Worm (Caenorhabditis elegans): ENCODE results near the gene T05A8.3.

Gene T05A8.3

DNA sequence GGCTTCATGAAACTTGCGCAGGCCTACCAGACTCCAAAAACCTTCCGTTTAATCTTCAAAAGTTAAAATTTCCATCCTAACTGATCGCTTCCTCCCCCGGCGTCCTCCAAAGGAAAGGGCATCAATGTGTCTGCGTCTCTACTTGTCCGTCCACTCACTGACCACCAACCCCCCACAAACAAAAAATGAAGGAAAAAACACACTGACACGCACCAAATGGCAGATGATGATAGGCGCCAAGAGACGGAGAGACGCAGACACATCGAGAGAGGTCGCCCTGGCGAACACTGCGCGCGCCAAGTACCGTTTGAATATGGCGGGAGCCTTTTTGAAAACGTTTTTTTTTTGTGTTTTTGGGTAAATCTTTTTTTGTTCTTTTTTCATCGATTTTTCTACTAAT is 17.5 kb upstream of the T05A8.3 start:
- no peak for TF ChIP-seq snpc-4 (tag; optimal IDR thresholded peaks at IDR 0.05)
- peak; percentile 16 for TF ChIP-seq mep-1 (tag; optimal IDR thresholded peaks at IDR 0.05)
- no peak for TF ChIP-seq nhr-12 (tag; optimal IDR thresholded peaks at IDR 0.05)
- TF ChIP-seq sptf-1 (tag; optimal IDR thresholded peaks at IDR 0.05) = peak; percentile 4

- TF ChIP-seq unc-62 (GFP tag; optimal IDR thresholded peaks at IDR 0.05) (no peak), hlh-1 (tag; optimal IDR thresholded peaks at IDR 0.05) (no peak), elt-3 (tag; optimal IDR thresholded peaks at IDR 0.05) (no peak), blmp-1 (tag; optimal IDR thresholded peaks at IDR 0.05) (no peak), nhr-237 (tag; optimal IDR thresholded peaks at IDR 0.05) (no peak), mep-1 (tag; optimal IDR thresholded peaks at IDR 0.05) (no peak), mls-2 (tag; optimal IDR thresholded peaks at IDR 0.05) (no peak), nhr-12 (tag; optimal IDR thresholded peaks at IDR 0.05) (no peak), lin-13 (tag; optimal IDR thresholded peaks at IDR 0.05) (no peak), nhr-28 (tag; optimal IDR thresholded peaks at IDR 0.05) (no peak), lin-32 (GFP tag; optimal IDR thresholded peaks at IDR 0.05) (no peak), snpc-4 (tag; optimal IDR thresholded peaks at IDR 0.05) (no peak), ceh-39 (tag; optimal IDR thresholded peaks at IDR 0.05) (no peak), nhr-2 (tag; optimal IDR thresholded peaks at IDR 0.05) (no peak), bed-3 (GFP tag; optimal IDR thresholded peaks at IDR 0.05) (no peak), sem-2 (GFP tag; optimal IDR thresholded peaks at IDR 0.05) (no peak), zip-8 (tag; optimal IDR thresholded peaks at IDR 0.05) (no peak), ceh-83 (GFP tag; optimal IDR thresholded peaks at IDR 0.05) (no peak), ces-1 (GFP tag; optimal IDR thresholded peaks at IDR 0.05) (no peak), sptf-1 (tag; optimal IDR thresholded peaks at IDR 0.05) (no peak)
Measured at ce11 chrII:2734266-2734665, 17.0 kb upstream of the T05A8.3 start.

DNA sequence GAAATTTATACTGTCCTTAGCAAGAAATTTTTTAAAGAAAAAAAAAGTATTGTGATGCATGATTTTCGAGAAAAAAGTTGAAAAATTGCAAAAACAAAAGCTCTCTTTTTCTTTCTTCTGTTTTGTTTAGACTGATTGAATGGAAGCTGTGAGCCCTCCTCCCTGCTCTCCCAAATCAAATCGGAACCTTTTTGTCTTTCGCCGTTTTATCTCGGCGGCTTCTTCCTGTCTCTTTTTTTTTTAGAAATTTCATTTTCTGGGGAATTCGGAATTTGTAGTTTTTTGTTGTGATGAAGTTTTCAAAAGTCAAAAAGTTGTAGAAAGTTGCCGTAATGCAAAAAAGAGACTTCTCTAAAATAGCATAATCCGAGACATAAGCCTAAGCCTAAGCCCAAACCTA is 13.4 kb upstream of the T05A8.3 start:
- TF ChIP-seq elt-1 (tag; optimal IDR thresholded peaks at IDR 0.05; ENCODE audit: borderline replicate concordance, insufficient read depth) (no peak), snpc-4 (tag; optimal IDR thresholded peaks at IDR 0.05) (no peak), hlh-1 (tag; optimal IDR thresholded peaks at IDR 0.05) (no peak), lin-13 (tag; optimal IDR thresholded peaks at IDR 0.05) (no peak), mab-5 (tag; optimal IDR thresholded peaks at IDR 0.05) (no peak), ces-1 (GFP tag; optimal IDR thresholded peaks at IDR 0.05) (peak; percentile 28), ztf-11 (tag; optimal IDR thresholded peaks at IDR 0.05) (no peak)

DNA sequence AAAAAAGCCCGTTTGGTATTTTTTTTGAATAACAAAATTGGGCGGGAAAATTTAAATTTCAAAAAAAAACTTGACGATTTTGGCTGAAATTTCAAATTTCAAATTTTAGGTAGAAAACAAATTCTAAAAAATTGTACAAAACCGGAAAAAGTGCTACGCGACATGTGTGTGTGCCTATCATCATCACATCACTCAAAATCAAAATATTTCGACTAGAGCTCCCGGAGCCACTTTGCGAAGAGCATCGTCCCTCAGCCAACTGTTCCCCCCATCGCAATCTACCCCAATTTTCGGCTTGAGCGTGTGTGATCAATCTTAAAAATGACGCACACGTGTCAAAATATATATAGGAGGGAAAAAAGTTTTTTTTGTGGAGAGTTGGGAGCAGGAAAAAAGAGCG is 9.5 kb upstream of the T05A8.3 start:
- peak; percentile 37 for TF ChIP-seq hlh-1 (tag; optimal IDR thresholded peaks at IDR 0.05)
- peak; percentile 54 for TF ChIP-seq unc-120 (tag; optimal IDR thresholded peaks at IDR 0.05; ENCODE audit: poor library complexity, severe bottlenecking)
- TF ChIP-seq unc-62 (GFP tag; optimal IDR thresholded peaks at IDR 0.05) = peak; percentile 63
- TF ChIP-seq nhr-2 (tag; optimal IDR thresholded peaks at IDR 0.05) = no peak

ce11 chrII:2725561-2725960 is 8.3 kb upstream of the T05A8.3 start, which contains the start of the genes T05A8.11 and nep-2:
Gene T05A8.11, minus strand, starts transcription at chrII:2725661.
Gene nep-2, minus strand, starts transcription at chrII:2725752.
- TF ChIP-seq flh-1 (GFP tag; optimal IDR thresholded peaks at IDR 0.05) (no peak), tbx-8 (GFP tag; optimal IDR thresholded peaks at IDR 0.05) (no peak), mab-5 (tag; optimal IDR thresholded peaks at IDR 0.05) (no peak), nhr-237 (tag; optimal IDR thresholded peaks at IDR 0.05) (no peak), cnd-1 (tag; optimal IDR thresholded peaks at IDR 0.05) (no peak), unc-39 (tag; optimal IDR thresholded peaks at IDR 0.05) (no peak), drap-1 (GFP tag; optimal IDR thresholded peaks at IDR 0.05) (no peak)

DNA sequence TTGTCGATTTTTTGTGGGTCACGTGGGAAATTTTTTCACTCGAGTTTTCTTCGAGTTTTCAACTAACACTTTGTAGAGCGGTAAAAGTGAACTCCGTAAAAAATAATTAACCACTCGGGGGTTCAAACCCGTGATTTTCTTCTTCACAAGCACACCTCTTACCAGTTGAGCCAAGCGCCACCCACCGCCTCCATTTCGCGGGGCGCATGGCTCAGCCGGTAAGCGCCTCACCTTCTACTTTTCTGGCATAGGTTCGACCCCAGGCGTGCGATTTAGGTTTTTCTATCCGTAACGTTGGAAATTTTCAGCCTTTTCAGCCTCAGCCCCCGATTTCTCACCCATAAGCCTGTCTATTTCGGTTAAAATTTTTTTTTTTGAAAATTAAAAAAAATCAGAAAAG is 4.8 kb upstream of the T05A8.3 start:
- no peak for TF ChIP-seq ceh-43 (GFP tag; optimal IDR thresholded peaks at IDR 0.05)
- no peak for TF ChIP-seq nhr-2 (tag; optimal IDR thresholded peaks at IDR 0.05)

ce11 chrII:2719212-2719611 is 2.0 kb upstream of the T05A8.3 start:
- TF ChIP-seq ceh-43 (GFP tag; optimal IDR thresholded peaks at IDR 0.05) (no peak), cnd-1 (tag; optimal IDR thresholded peaks at IDR 0.05) (no peak), nhr-12 (tag; optimal IDR thresholded peaks at IDR 0.05) (no peak), flh-1 (GFP tag; optimal IDR thresholded peaks at IDR 0.05) (no peak), elt-3 (tag; optimal IDR thresholded peaks at IDR 0.05) (no peak), nhr-76 (tag; optimal IDR thresholded peaks at IDR 0.05) (no peak), hlh-1 (tag; optimal IDR thresholded peaks at IDR 0.05) (no peak), blmp-1 (tag; optimal IDR thresholded peaks at IDR 0.05) (no peak), mep-1 (tag; optimal IDR thresholded peaks at IDR 0.05) (no peak)
